Fruit fly (Drosophila melanogaster) whole organism, pupa: ENCODE measurements around the gene amos.

ENCODE experiments used
- CG10348 ChIP-seq: fragments of 200-800 bp; sonication (Bioruptor generic); IDR thresholded peaks from 2 replicates; pipeline ENCODE4 v1.3.6; 2022; ENCODE audit warnings: missing biosample characterization, missing genetic modification characterization
- CG12605 ChIP-seq: fragments of 200-800 bp; sonication (Bioruptor generic); IDR thresholded peaks from 2 replicates; pipeline ENCODE4 v1.3.6; 2022; ENCODE audit warnings: missing biosample characterization, missing genetic modification characterization
- CG13204 ChIP-seq: fragments of 200-800 bp; sonication (Bioruptor generic); optimal IDR thresholded peaks from 2 replicates; lab custom pipeline; 2018; ENCODE audit warnings: missing biosample characterization, mild to moderate bottlenecking, missing genetic modification characterization, moderate library complexity
- CG14655 ChIP-seq: fragments of 200-800 bp; sonication (Bioruptor generic); optimal IDR thresholded peaks from 3 replicates; lab custom pipeline; 2017; ENCODE audit warnings: mild to moderate bottlenecking, missing biosample characterization, missing genetic modification reagents, missing genetic modification characterization
- CG15710 ChIP-seq: fragments of 200-800 bp; sonication (Bioruptor generic); optimal IDR thresholded peaks from 2 replicates; lab custom pipeline; 2018; ENCODE audit warnings: missing biosample characterization, mild to moderate bottlenecking, missing genetic modification characterization, moderate library complexity
- CG17806 ChIP-seq: fragments of 200-800 bp; sonication (Bioruptor generic); optimal IDR thresholded peaks from 2 replicates; lab custom pipeline; 2018; ENCODE audit warnings: missing biosample characterization, mild to moderate bottlenecking, missing genetic modification characterization, moderate library complexity
- CG32121 ChIP-seq: fragments of 200-800 bp; sonication (Bioruptor generic); IDR thresholded peaks from 2 replicates; pipeline ENCODE4 v1.3.6; 2022; ENCODE audit warnings: missing biosample characterization, missing genetic modification characterization
- CG34367 ChIP-seq: fragments of 200-800 bp; sonication (Bioruptor generic); optimal IDR thresholded peaks from 2 replicates; lab custom pipeline; 2018; ENCODE audit warnings: missing biosample characterization, mild to moderate bottlenecking, missing genetic modification characterization
- CG4496 ChIP-seq: fragments of 200-800 bp; sonication (Bioruptor generic); IDR thresholded peaks from 3 replicates; pipeline ENCODE4 v1.3.6; 2022; ENCODE audit warnings: missing biosample characterization, missing genetic modification characterization
- CG8159 ChIP-seq: fragments of 200-800 bp; sonication (Bioruptor generic); optimal IDR thresholded peaks from 3 replicates; lab custom pipeline; 2018; ENCODE audit warnings: missing biosample characterization, mild to moderate bottlenecking, missing genetic modification characterization, moderate library complexity
- CG8301 ChIP-seq: fragments of 200-800 bp; sonication (Bioruptor generic); optimal IDR thresholded peaks from 2 replicates; lab custom pipeline; 2018; ENCODE audit warnings: missing biosample characterization, mild to moderate bottlenecking, missing genetic modification characterization
- CG9948 ChIP-seq: fragments of 200-800 bp; sonication (Bioruptor generic); optimal IDR thresholded peaks from 2 replicates; lab custom pipeline; 2018; ENCODE audit warnings: missing biosample characterization, mild to moderate bottlenecking, missing genetic modification characterization, moderate library complexity
- D1 ChIP-seq: fragments of 200-800 bp; sonication (Bioruptor generic); optimal IDR thresholded peaks from 2 replicates; lab custom pipeline; 2018; ENCODE audit warnings: missing biosample characterization, mild to moderate bottlenecking, missing genetic modification characterization, moderate library complexity
- EcR ChIP-seq: fragments of 200-800 bp; sonication (Bioruptor generic); optimal IDR thresholded peaks from 3 replicates; lab custom pipeline; 2019; ENCODE audit warnings: missing biosample characterization, missing genetic modification characterization, mild to moderate bottlenecking, moderate library complexity, missing genetic modification reagents
- Ets98B ChIP-seq: fragments of 200-800 bp; sonication (Bioruptor generic); IDR thresholded peaks from 2 replicates; pipeline ENCODE4 v1.3.6; 2022; ENCODE audit warnings: missing biosample characterization, missing genetic modification characterization
- Pif1A ChIP-seq: fragments of 200-800 bp; sonication (Bioruptor generic); optimal IDR thresholded peaks from 3 replicates; lab custom pipeline; 2016; ENCODE audit warnings: missing biosample characterization, missing genetic modification characterization
- Pif1B ChIP-seq: fragments of 200-800 bp; sonication (Bioruptor generic); optimal IDR thresholded peaks from 3 replicates; lab custom pipeline; 2016; ENCODE audit warnings: missing biosample characterization, missing genetic modification characterization
- Snoo ChIP-seq: fragments of 200-800 bp; sonication (Bioruptor generic); optimal IDR thresholded peaks from 3 replicates; lab custom pipeline; 2017; ENCODE audit warnings: missing biosample characterization, mild to moderate bottlenecking, missing genetic modification characterization, inconsistent platforms
- fd96Ca ChIP-seq: fragments of 200-800 bp; sonication (Bioruptor generic); IDR thresholded peaks from 3 replicates; pipeline ENCODE4 v1.3.6; 2022; ENCODE audit warnings: missing biosample characterization, missing genetic modification characterization
- gl ChIP-seq: fragments of 200-800 bp; sonication (Bioruptor generic); optimal IDR thresholded peaks from 2 replicates; lab custom pipeline; 2018; ENCODE audit warnings: missing biosample characterization, mild to moderate bottlenecking, missing genetic modification characterization
- rn ChIP-seq: fragments of 200-800 bp; sonication (Bioruptor generic); IDR thresholded peaks from 2 replicates; pipeline ENCODE4 v1.3.6; 2022; ENCODE audit warnings: missing biosample characterization, missing genetic modification characterization

amos gene

DNA sequence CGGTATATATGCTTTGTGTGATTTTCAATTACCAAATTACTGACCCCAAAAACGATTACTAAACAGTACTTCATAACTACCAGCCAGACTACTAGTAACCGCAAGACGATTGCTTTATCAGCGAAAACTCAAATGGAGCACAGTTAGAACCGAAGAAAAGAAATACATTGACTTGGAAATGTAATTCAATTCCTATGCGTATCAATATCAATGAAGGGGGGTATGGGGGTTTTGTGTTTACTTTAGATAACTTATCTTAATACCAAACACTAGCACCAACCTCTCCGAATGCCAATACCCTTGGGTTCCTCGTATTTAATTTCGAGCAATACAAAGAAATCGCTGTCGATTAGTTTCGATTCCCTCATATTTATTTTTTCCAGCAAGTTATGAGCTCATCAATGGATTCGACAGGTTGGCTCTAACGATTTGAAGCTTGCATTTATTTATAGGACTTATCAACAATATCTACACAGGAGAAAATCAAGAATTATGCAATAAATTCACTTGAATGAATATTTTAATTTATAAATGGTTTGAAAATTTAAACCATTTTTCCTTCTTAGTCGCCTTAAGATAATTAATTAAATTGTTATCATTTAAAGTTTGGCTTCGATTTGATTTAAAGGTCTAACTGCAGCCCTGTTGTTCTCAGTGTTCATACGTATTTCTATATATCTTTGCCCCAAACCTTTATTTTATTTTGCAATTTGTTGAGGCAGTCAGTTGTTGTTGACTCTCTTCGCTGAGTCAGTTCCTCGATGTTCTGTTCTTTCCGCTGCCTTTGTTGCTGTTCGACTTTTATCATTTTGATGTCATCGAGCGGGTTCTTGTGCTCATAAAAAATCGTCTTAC lies 24.9 kb upstream of the amos start:
- TF ChIP-seq CG4496 (GFP tag; lab: Robert Waterston, UW) (peak; percentile 66; the same call in 1 of the 3 replicates), CG32121 (GFP tag; lab: Robert Waterston, UW) (peak; percentile 65), CG9948 (tag; lab: Kevin White, UChicago) (peak; percentile 66), CG34367 (tag; lab: Kevin White, UChicago) (peak; percentile 44), CG13204 (no peak), CG10348 (GFP tag; lab: Robert Waterston, UW) (no peak), fd96Ca (GFP tag; lab: Robert Waterston, UW) (no peak), CG17806 (peak; percentile 83), CG12605 (GFP tag; lab: Robert Waterston, UW) (peak; percentile 35; the same call in 1 of the 2 replicates), CG8301 (peak; percentile 64), D1 (tag; lab: Kevin White, UChicago) (peak; percentile 73), CG15710 (tag; lab: Kevin White, UChicago) (peak; percentile 73), rn (GFP tag; lab: Robert Waterston, UW) (peak; percentile 19; the same call in 1 of the 2 replicates), CG14655 (peak; percentile 64), Pif1B (GFP tag; lab: Kevin White, UChicago) (peak; percentile 77), Pif1A (peak; percentile 68), gl (tag; lab: Kevin White, UChicago) (peak; percentile 39), Snoo (tag; lab: Kevin White, UChicago) (peak; percentile 68), CG8159 (tag; lab: Kevin White, UChicago) (peak; percentile 89), EcR (GFP tag; lab: Kevin White, UChicago) (peak; percentile 62), Ets98B (peak; percentile 43)

dm6 chr2L:18620153-18620552 lies 23.4 kb upstream of the amos start:
- TF ChIP-seq CG15710 (tag; lab: Kevin White, UChicago) (no peak), Snoo (tag; lab: Kevin White, UChicago) (no peak), CG8301 (no peak), CG17806 (no peak), Ets98B (no peak), gl (tag; lab: Kevin White, UChicago) (no peak), CG12605 (GFP tag; lab: Robert Waterston, UW) (no peak), CG10348 (GFP tag; lab: Robert Waterston, UW) (no peak), CG14655 (no peak), D1 (tag; lab: Kevin White, UChicago) (no peak), rn (GFP tag; lab: Robert Waterston, UW) (no peak), Pif1B (GFP tag; lab: Kevin White, UChicago) (no peak), Pif1A (no peak)

dm6 chr2L:18617003-18617402 lies 20.3 kb upstream of the amos start, which contains the start of gene MESR3:
TSS of gene MESR3 (plus strand) at chr2L:18617256.
- TF ChIP-seq Pif1B (GFP tag; lab: Kevin White, UChicago) (no peak), CG9948 (tag; lab: Kevin White, UChicago) (peak; percentile 53), CG15710 (tag; lab: Kevin White, UChicago) (peak; percentile 29), rn (GFP tag; lab: Robert Waterston, UW) (0 out of 2 replicates have a peak, but pooled peaks have one; percentile 10), Snoo (tag; lab: Kevin White, UChicago) (peak; percentile 64), Ets98B (peak; percentile 86), CG4496 (GFP tag; lab: Robert Waterston, UW) (peak; percentile 72), CG13204 (no peak), CG10348 (GFP tag; lab: Robert Waterston, UW) (no peak), D1 (tag; lab: Kevin White, UChicago) (peak; percentile 83), gl (tag; lab: Kevin White, UChicago) (no peak), CG8301 (peak; percentile 71), CG17806 (peak; percentile 80), CG8159 (tag; lab: Kevin White, UChicago) (peak; percentile 78), CG12605 (GFP tag; lab: Robert Waterston, UW) (peak; percentile 72), CG14655 (no peak), Pif1A (no peak), fd96Ca (GFP tag; lab: Robert Waterston, UW) (peak; percentile 63; the same call in 2 of the 3 replicates), CG34367 (tag; lab: Kevin White, UChicago) (peak; percentile 35), CG32121 (GFP tag; lab: Robert Waterston, UW) (peak; percentile 82), EcR (GFP tag; lab: Kevin White, UChicago) (no peak)

DNA sequence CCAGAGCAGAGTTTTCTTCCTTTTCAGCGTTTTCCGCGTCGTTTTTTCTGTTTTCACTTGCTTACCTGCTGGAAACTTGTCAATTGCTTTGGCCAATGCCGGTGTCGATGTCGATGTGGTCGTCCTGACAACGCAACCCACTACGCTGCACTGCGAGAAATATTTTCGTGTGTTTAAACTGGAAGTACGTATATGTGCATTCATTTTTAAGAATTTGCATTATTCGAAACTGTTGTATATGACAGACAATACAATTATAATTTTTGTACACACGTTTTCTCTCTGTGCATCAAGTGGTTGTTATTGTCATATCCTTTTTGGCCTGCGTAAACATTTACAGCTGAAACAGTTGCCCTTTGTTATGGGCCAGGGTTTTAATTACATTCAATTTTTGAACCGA lies 19.3 kb upstream of the amos start, which contains the start of gene IFT46:
IFT46 (minus strand) TSS at position 88 of the 400 bp plus-strand sequence.
- TF ChIP-seq CG15710 (tag; lab: Kevin White, UChicago) (no peak), CG17806 (peak; percentile 23), CG12605 (GFP tag; lab: Robert Waterston, UW) (no peak), EcR (GFP tag; lab: Kevin White, UChicago) (no peak), CG34367 (tag; lab: Kevin White, UChicago) (no peak), CG14655 (no peak)
- TF ChIP-seq, all 21 proteins: peak for 1

- TF ChIP-seq CG12605 (GFP tag; lab: Robert Waterston, UW) (no peak), Pif1B (GFP tag; lab: Kevin White, UChicago) (no peak), CG32121 (GFP tag; lab: Robert Waterston, UW) (no peak), fd96Ca (GFP tag; lab: Robert Waterston, UW) (no peak), CG17806 (no peak), Ets98B (no peak), CG4496 (GFP tag; lab: Robert Waterston, UW) (no peak), EcR (GFP tag; lab: Kevin White, UChicago) (no peak), CG8159 (tag; lab: Kevin White, UChicago) (no peak), rn (GFP tag; lab: Robert Waterston, UW) (no peak), CG8301 (no peak), CG14655 (no peak), CG34367 (tag; lab: Kevin White, UChicago) (no peak), CG10348 (GFP tag; lab: Robert Waterston, UW) (no peak), CG13204 (no peak), gl (tag; lab: Kevin White, UChicago) (no peak), CG9948 (tag; lab: Kevin White, UChicago) (no peak), Snoo (tag; lab: Kevin White, UChicago) (no peak), D1 (tag; lab: Kevin White, UChicago) (no peak)
Measured at dm6 chr2L:18612106-18612505, 15.4 kb upstream of the amos start, which contains the start of gene Atac2. TSS of gene Atac2 (minus strand) at chr2L:18612249.
